Fruit fly (Drosophila melanogaster) whole organism, wandering third instar larva: ENCODE results near the gene CG14511.
A peak's percentile ranks its signal among the peaks of the same experiment; 100 is the strongest.

ENCODE experiments used
- Abd-B ChIP-seq: fragments of >200 bp; optimal IDR thresholded peaks from 2 replicates; lab custom pipeline; 2017; ENCODE audit warnings: missing biosample characterization, missing genetic modification characterization
- CG32264 ChIP-seq: fragments of 200-800 bp; sonication (Bioruptor generic); optimal IDR thresholded peaks from 2 replicates; lab custom pipeline; 2016; ENCODE audit warnings: missing biosample characterization, missing genetic modification characterization
- CG9705 ChIP-seq: fragments of 200-800 bp; sonication (Bioruptor generic); optimal IDR thresholded peaks from 2 replicates; lab custom pipeline; 2018; ENCODE audit warnings: missing biosample characterization, mild to moderate bottlenecking, missing genetic modification characterization
- Dfd ChIP-seq: fragments of >200 bp; optimal IDR thresholded peaks from 2 replicates; lab custom pipeline; 2017; ENCODE audit warnings: missing biosample characterization, missing genetic modification characterization
- Dif ChIP-seq: fragments of 200-275, 200-300 bp; sonication (Bioruptor generic); optimal IDR thresholded peaks from 2 replicates; lab custom pipeline; 2018; ENCODE audit warnings: missing biosample characterization, missing genetic modification characterization; ENCODE audit not compliant: partially characterized antibody
- HLH106 ChIP-seq: fragments of 200-800 bp; optimal IDR thresholded peaks from 3 replicates; lab custom pipeline; 2019; ENCODE audit warnings: missing biosample characterization, mild to moderate bottlenecking, missing genetic modification characterization, moderate library complexity
- Hnf4 ChIP-seq: fragments of 200-800 bp; sonication (Bioruptor generic); optimal IDR thresholded peaks from 2 replicates; lab custom pipeline; 2016; ENCODE audit warnings: missing biosample characterization, mild to moderate bottlenecking, missing genetic modification characterization
- Hr78 ChIP-seq: fragments of >200 bp; optimal IDR thresholded peaks from 2 replicates; lab custom pipeline; 2017; ENCODE audit warnings: missing biosample characterization, missing genetic modification characterization
- Jra ChIP-seq: sonication (Bioruptor generic); optimal IDR thresholded peaks from 2 replicates; lab custom pipeline; 2016; ENCODE audit warnings: missing biosample characterization, missing genetic modification characterization
- Myc ChIP-seq: fragments of >200 bp; optimal IDR thresholded peaks from 2 replicates; lab custom pipeline; 2017
- N ChIP-seq: fragments of >200 bp; optimal IDR thresholded peaks from 2 replicates; lab custom pipeline; 2018; ENCODE audit warnings: missing biosample characterization, missing external identifiers, missing genetic modification characterization
- OdsH ChIP-seq: fragments of 200-800 bp; sonication (Bioruptor generic); optimal IDR thresholded peaks from 2 replicates; lab custom pipeline; 2016; ENCODE audit warnings: missing biosample characterization, mild to moderate bottlenecking, missing genetic modification characterization
- Rel ChIP-seq, 2 experiments: fragments of 200-800 bp; sonication (Bioruptor generic) in 1 of 2; optimal IDR thresholded peaks; 2 replicates in 1 of 2; 3 replicates in 1 of 2; lab custom pipeline; 2016 to 2019; ENCODE audit warnings: mild to moderate bottlenecking in 2 of 2, missing biosample characterization in 2 of 2, missing genetic modification characterization in 2 of 2, moderate library complexity in 1 of 2
- Sp1 ChIP-seq: fragments of 200-800 bp; sonication (Bioruptor generic); optimal IDR thresholded peaks from 3 replicates; lab custom pipeline; 2019; ENCODE audit warnings: missing biosample characterization, mild to moderate bottlenecking, missing genetic modification characterization, moderate library complexity
- Vsx2 ChIP-seq: fragments of 200-300, 225-300 bp; sonication (Bioruptor generic); optimal IDR thresholded peaks from 2 replicates; lab custom pipeline; 2018; ENCODE audit warnings: missing biosample characterization, missing genetic modification characterization; ENCODE audit not compliant: partially characterized antibody
- br ChIP-seq: fragments of 200-800 bp; sonication (Bioruptor generic); optimal IDR thresholded peaks from 2 replicates; lab custom pipeline; 2016; ENCODE audit warnings: missing biosample characterization, missing genetic modification characterization
- dl ChIP-seq, 2 experiments: fragments of 175-275, 200-275 bp in 1 of 2; fragments of 200-275 bp in 1 of 2; sonication (Bioruptor generic); optimal IDR thresholded peaks; lab custom pipeline; 2018; ENCODE audit warnings: mild to moderate bottlenecking in 2 of 2, missing biosample characterization in 2 of 2, missing genetic modification characterization in 2 of 2, moderate library complexity in 2 of 2; ENCODE audit not compliant: partially characterized antibody in 2 of 2, insufficient read depth in 1 of 2
- dmrt93B ChIP-seq: fragments of 200-800 bp; sonication (Bioruptor generic); optimal IDR thresholded peaks from 2 replicates; lab custom pipeline; 2018; ENCODE audit warnings: missing biosample characterization, mild to moderate bottlenecking, missing genetic modification characterization
- dsf ChIP-seq: sonication (Bioruptor generic); optimal IDR thresholded peaks from 2 replicates; lab custom pipeline; 2016; ENCODE audit warnings: missing biosample characterization, missing genetic modification characterization, borderline replicate concordance
- ey ChIP-seq: fragments of 200-800 bp; sonication (Bioruptor generic); optimal IDR thresholded peaks from 2 replicates; lab custom pipeline; 2016; ENCODE audit warnings: missing biosample characterization, missing genetic modification characterization
- foxo ChIP-seq, 2 experiments: fragments of 200-800 bp; sonication (Bioruptor generic); optimal IDR thresholded peaks; 2 replicates in 1 of 2; 3 replicates in 1 of 2; lab custom pipeline; 2016 to 2017; ENCODE audit warnings: missing biosample characterization in 2 of 2, missing genetic modification characterization in 2 of 2
- fru ChIP-seq: fragments of 200-800 bp; sonication (Bioruptor generic); optimal IDR thresholded peaks from 3 replicates; lab custom pipeline; 2016; ENCODE audit warnings: missing biosample characterization, mild to moderate bottlenecking, missing genetic modification characterization
- h ChIP-seq: fragments of 200-800 bp; sonication (Bioruptor generic); optimal IDR thresholded peaks from 3 replicates; lab custom pipeline; 2016; ENCODE audit warnings: missing biosample characterization, mild to moderate bottlenecking, missing genetic modification characterization
- lola ChIP-seq: fragments of >200 bp; optimal IDR thresholded peaks from 2 replicates; lab custom pipeline; 2017; ENCODE audit warnings: missing biosample characterization, missing genetic modification characterization
- pan ChIP-seq: fragments of >200 bp; optimal IDR thresholded peaks from 2 replicates; lab custom pipeline; 2017
- psq ChIP-seq: fragments of 200-800 bp; sonication (Bioruptor generic); optimal IDR thresholded peaks from 3 replicates; lab custom pipeline; 2017; ENCODE audit warnings: missing biosample characterization, mild to moderate bottlenecking, missing genetic modification characterization, moderate library complexity
- rgr ChIP-seq: fragments of 200-800 bp; sonication (Bioruptor generic); optimal IDR thresholded peaks from 3 replicates; lab custom pipeline; 2016; ENCODE audit warnings: missing biosample characterization, mild to moderate bottlenecking, missing genetic modification characterization
- sage ChIP-seq: fragments of 200-800 bp; sonication (Bioruptor generic); optimal IDR thresholded peaks from 2 replicates; lab custom pipeline; 2016; ENCODE audit warnings: missing biosample characterization, mild to moderate bottlenecking, missing genetic modification characterization
- woc ChIP-seq: sonication (Bioruptor generic); optimal IDR thresholded peaks from 2 replicates; lab custom pipeline; 2016; ENCODE audit warnings: missing biosample characterization, mild to moderate bottlenecking, missing genetic modification characterization

The CG14511 gene

DNA sequence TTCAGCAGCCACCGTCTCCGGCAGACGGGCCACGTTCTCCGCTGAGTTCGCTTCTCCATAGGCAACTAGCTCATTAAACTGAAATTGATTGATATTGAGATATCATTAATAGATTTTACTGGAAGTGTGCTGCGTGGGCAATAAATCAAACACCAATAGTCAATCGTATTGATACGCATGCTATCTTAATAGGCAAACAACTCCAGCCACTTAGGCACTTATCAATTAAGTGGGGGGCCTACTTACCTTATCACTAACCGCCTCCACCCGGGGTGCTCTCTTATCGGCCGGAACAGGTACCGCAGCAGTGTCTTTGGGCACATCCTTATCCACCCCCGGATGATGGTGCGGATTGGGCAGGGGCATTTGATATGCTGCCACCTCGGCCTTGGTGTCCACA is 34.9 kb downstream of the CG14511 start:
- peak; percentile 85 for TF ChIP-seq h (GFP tag; lab: Kevin White, UChicago)
- no peak for TF ChIP-seq N
- TF ChIP-seq Hr78 (GFP tag; lab: Kevin White, UChicago): no peak

DNA sequence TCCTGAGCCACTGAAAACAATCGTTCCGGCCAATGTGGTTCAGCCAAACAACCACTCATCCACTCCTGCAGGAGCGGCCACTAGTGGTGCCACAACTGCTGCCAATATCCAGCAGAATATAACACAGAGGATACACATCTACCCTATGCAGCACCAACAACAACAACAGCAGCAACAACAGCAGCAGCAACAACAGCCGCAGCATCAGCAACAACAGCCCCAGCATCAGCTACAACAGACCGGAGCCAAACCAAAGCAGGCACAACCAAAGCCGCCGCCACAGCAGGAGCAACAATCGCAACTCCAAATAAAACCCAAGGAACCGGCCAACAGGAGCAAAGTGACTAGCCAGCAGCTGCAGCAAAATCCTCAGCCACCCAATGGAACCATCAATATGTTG is 43.5 kb downstream of the CG14511 start:
- TF ChIP-seq Dfd (GFP tag; lab: Kevin White, UChicago): peak; percentile 90
- no peak for TF ChIP-seq Hnf4 (GFP tag; lab: Kevin White, UChicago)
- TF ChIP-seq, all 38 proteins: peak for 1

DNA sequence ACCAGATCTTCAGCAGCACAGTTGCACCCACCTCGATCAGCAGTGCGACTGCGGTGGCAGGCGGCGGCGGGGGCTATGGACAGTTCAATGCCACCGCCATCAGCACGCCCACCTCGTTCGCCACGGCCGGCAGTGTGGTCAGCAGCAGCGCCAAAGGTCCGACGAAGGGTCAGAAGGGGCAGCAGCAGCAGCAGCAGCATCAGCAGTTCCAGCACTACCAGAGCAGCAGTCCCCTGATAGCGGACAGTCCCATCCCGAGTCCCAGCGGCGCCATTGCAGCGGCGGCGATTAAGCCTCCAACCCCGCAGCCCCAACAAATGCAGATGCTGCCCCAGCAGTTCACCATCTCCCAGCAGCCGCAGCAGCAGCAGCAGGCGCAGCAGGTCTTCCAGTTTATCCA is 48.7 kb downstream of the CG14511 start:
- TF ChIP-seq Jra (no peak), Dfd (GFP tag; lab: Kevin White, UChicago) (peak; percentile 74), fru (GFP tag; lab: Kevin White, UChicago) (no peak), pan (lab: Kevin White, UChicago) (no peak), dl (GFP tag; optimal IDR thresholded peaks at IDR 0.05; lab: Kevin White, UChicago; ENCODE audit: insufficient read depth in 1 of 2, partially characterized antibody in 2 of 2) (no peak), Rel (GFP tag; optimal IDR thresholded peaks at IDR 0.05; lab: Kevin White, UChicago) (no peak), Rel (tag; optimal IDR thresholded peaks at IDR 0.05; lab: Kevin White, UChicago) (no peak), Vsx2 (GFP tag; lab: Kevin White, UChicago) (no peak)

DNA sequence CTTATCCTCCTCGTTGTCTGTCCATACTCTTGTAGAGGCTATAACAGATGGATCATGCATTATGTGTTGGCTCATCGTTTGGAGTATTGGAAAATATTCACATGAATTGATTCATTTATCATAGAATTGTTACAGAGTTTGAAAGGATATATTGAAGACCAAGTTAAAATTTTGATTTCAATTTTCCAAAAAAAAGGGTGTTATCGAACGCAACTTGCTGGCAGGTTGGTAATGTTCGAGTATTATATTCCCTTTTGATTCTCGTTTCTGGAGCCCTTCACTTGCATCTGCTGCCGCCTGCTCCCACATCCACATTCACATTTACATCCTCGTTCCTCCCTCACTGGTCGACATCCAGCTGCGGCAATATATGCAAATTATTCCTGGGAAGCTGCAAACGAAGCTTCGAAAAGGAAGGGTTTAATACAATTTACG is 50.7 kb downstream of the CG14511 start:
- peak; percentile 65 for TF ChIP-seq sage (GFP tag; lab: Kevin White, UChicago)
- peak; percentile 87 for TF ChIP-seq OdsH (GFP tag; lab: Kevin White, UChicago)
- TF ChIP-seq Jra: no peak
- peak; percentile 35 for TF ChIP-seq CG9705 (GFP tag; lab: Kevin White, UChicago)
- peak; percentile 70 for TF ChIP-seq dmrt93B
- TF ChIP-seq CG32264: no peak
- TF ChIP-seq Abd-B (GFP tag; lab: Kevin White, UChicago): no peak
- no peak for TF ChIP-seq pan (lab: Kevin White, UChicago)
- TF ChIP-seq dsf: no peak
- peak; percentile 82 for TF ChIP-seq HLH106 (tag; lab: Kevin White, UChicago)
- peak; percentile 87 for TF ChIP-seq woc
- peak; percentile 93 for TF ChIP-seq psq (GFP tag; lab: Kevin White, UChicago)
- TF ChIP-seq Hnf4 (GFP tag; lab: Kevin White, UChicago): no peak
- no peak for TF ChIP-seq dl (GFP tag; optimal IDR thresholded peaks at IDR 0.05; lab: Kevin White, UChicago; ENCODE audit: insufficient read depth in 1 of 2, partially characterized antibody in 2 of 2)
- peak in 1 of 2 experiments; percentile 89 for TF ChIP-seq foxo (GFP tag; optimal IDR thresholded peaks at IDR 0.05; lab: Kevin White, UChicago)
- TF ChIP-seq rgr (GFP tag; lab: Kevin White, UChicago): peak; percentile 87
- peak; percentile 91 for TF ChIP-seq ey (GFP tag; lab: Kevin White, UChicago)
- TF ChIP-seq h (GFP tag; lab: Kevin White, UChicago): peak; percentile 95
- TF ChIP-seq Dfd (GFP tag; lab: Kevin White, UChicago): no peak
- TF ChIP-seq Sp1 (GFP tag; lab: Kevin White, UChicago): peak; percentile 88
- peak; percentile 85 for TF ChIP-seq br (GFP tag; lab: Kevin White, UChicago)
- no peak for TF ChIP-seq lola (GFP tag; lab: Kevin White, UChicago)
- TF ChIP-seq fru (GFP tag; lab: Kevin White, UChicago): peak; percentile 92
- no peak for TF ChIP-seq Myc (lab: Kevin White, UChicago)
- TF ChIP-seq Dif: no peak
- TF ChIP-seq Rel (GFP tag; optimal IDR thresholded peaks at IDR 0.05; lab: Kevin White, UChicago): no peak
- TF ChIP-seq Rel (tag; optimal IDR thresholded peaks at IDR 0.05; lab: Kevin White, UChicago): peak; percentile 16
